Fruit fly (Drosophila melanogaster): ENCODE results near the gene Hs3st-B.

DNA sequence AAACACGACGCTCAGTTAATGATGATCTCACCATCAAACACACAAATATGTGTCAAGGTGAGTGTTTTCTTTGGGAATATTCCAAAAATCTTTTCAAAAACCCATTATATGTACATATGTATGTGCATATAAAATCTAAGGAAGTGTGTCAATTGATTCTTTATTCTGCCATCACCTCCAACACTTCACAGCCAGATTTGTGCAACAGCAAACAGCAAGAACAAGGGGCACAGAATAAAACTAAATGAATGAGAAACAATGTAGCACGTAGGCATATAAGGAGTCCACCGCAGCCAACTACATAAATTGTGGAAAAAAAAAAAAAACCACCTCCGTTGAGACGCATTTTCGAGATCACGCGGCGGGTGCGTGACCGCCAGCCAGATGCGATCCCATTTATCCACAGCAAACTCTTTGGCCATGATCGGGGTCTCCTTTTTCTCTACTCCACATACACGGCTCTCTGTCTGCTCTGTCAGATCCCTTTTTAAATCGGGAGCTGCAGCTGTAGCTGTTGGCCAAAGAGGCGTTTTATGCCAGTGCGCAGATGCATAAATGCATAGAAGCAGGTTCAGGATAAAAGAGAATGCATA, 47.5 kb downstream of the Hs3st-B start:
- TF ChIP-seq CG8159 (tag; optimal IDR thresholded peaks at IDR 0.05) = no peak
- TF ChIP-seq Pif1A (GFP tag; optimal IDR thresholded peaks at IDR 0.05) = no peak
- TF ChIP-seq CG32121 (GFP tag; IDR thresholded peaks at IDR 0.05) = no peak
- peak; percentile 64 for TF ChIP-seq EcR (GFP tag; optimal IDR thresholded peaks at IDR 0.05)
- TF ChIP-seq CG34367 (tag; optimal IDR thresholded peaks at IDR 0.05) = no peak
- no peak for TF ChIP-seq CG14655 (GFP tag; optimal IDR thresholded peaks at IDR 0.05)
- no peak for TF ChIP-seq gl (tag; optimal IDR thresholded peaks at IDR 0.05)
- TF ChIP-seq rn (GFP tag; IDR thresholded peaks at IDR 0.05) = no peak
- no peak for TF ChIP-seq Snoo (tag; optimal IDR thresholded peaks at IDR 0.05)
- no peak for TF ChIP-seq CG15710 (tag; optimal IDR thresholded peaks at IDR 0.05)

Measured in whole organism, pupa.